Worm (Caenorhabditis elegans) whole organism, mixed stage, embryonic: ENCODE results near the gene cal-7.

Experiments used
- elt-3 ChIP-seq: fragments of 150-350 bp; optimal IDR thresholded peaks from 2 replicates; lab custom pipeline; 2014; ENCODE audit warnings: missing biosample characterization, missing genetic modification characterization
- lin-13 ChIP-seq: fragments of 150-350 bp; optimal IDR thresholded peaks from 2 replicates; lab custom pipeline; 2014; ENCODE audit warnings: missing biosample characterization, missing genetic modification characterization
- nhr-12 ChIP-seq: fragments of 150-350 bp; optimal IDR thresholded peaks from 2 replicates; lab custom pipeline; 2014; ENCODE audit warnings: missing biosample characterization, missing genetic modification characterization
- nhr-28 ChIP-seq: fragments of 150-350 bp; optimal IDR thresholded peaks from 2 replicates; lab custom pipeline; 2014; ENCODE audit warnings: missing biosample characterization, missing genetic modification characterization
- unc-120 ChIP-seq: sonication (generic microtip); optimal IDR thresholded peaks from 2 replicates; lab custom pipeline; 2017; ENCODE audit warnings: missing genetic modification characterization, missing compliant biosample characterization; ENCODE audit not compliant: poor library complexity, severe bottlenecking

- TF ChIP-seq unc-120 (tag; lab: Kevin White, UChicago): no peak
- no peak for TF ChIP-seq lin-13
- no peak for TF ChIP-seq nhr-12 (tag; lab: Kevin White, UChicago)
- TF ChIP-seq nhr-28 (tag; lab: Kevin White, UChicago): no peak
- TF ChIP-seq elt-3 (tag; lab: Kevin White, UChicago): no peak
Observed at ce11 chrV:9757884-9758283, 24.0 kb downstream of the cal-7 start, which contains the start of gene F58E6.11.
